Fruit fly (Drosophila melanogaster) whole organism, wandering third instar larva: Measurements from ENCODE around the gene CG7611.
A peak's percentile ranks its signal among the peaks of the same experiment; 100 is the strongest.

Experiments used
- Dfd ChIP-seq: fragments of >200 bp; optimal IDR thresholded peaks from 2 replicates; lab custom pipeline; 2017; ENCODE audit warnings: missing biosample characterization, missing genetic modification characterization
- brk ChIP-seq: fragments of 200-800 bp; sonication (Bioruptor generic); optimal IDR thresholded peaks from 2 replicates; lab custom pipeline; 2016; ENCODE audit warnings: missing biosample characterization, mild to moderate bottlenecking, missing genetic modification characterization
- dl ChIP-seq, 2 experiments: fragments of 175-275, 200-275 bp in 1 of 2; fragments of 200-275 bp in 1 of 2; sonication (Bioruptor generic); optimal IDR thresholded peaks; lab custom pipeline; 2018; ENCODE audit warnings: mild to moderate bottlenecking in 2 of 2, missing biosample characterization in 2 of 2, missing genetic modification characterization in 2 of 2, moderate library complexity in 2 of 2; ENCODE audit not compliant: partially characterized antibody in 2 of 2, insufficient read depth in 1 of 2
- psq ChIP-seq: fragments of 200-800 bp; sonication (Bioruptor generic); optimal IDR thresholded peaks from 3 replicates; lab custom pipeline; 2017; ENCODE audit warnings: missing biosample characterization, mild to moderate bottlenecking, missing genetic modification characterization, moderate library complexity

- no peak for TF ChIP-seq psq (GFP tag; lab: Kevin White, UChicago)
- TF ChIP-seq brk (GFP tag; lab: Kevin White, UChicago): peak; percentile 37
- peak in 1 of 2 experiments; percentile 64 for TF ChIP-seq dl (GFP tag; optimal IDR thresholded peaks at IDR 0.05; lab: Kevin White, UChicago; ENCODE audit: insufficient read depth in 1 of 2, partially characterized antibody in 2 of 2)
- no peak for TF ChIP-seq Dfd (GFP tag; lab: Kevin White, UChicago)
Observed at dm6 chr3L:21509488-21510122, 13.4 kb upstream of the CG7611 start.
